Fruit fly (Drosophila melanogaster) whole organism, embryonic: ENCODE data around the gene AlkB.

Experiments
- BEAF-32 ChIP-seq: fragments of 200-800 bp; sonication (Bioruptor generic); optimal IDR thresholded peaks from 3 replicates; lab custom pipeline; 2017; ENCODE audit warnings: missing biosample characterization, missing genetic modification characterization, mild to moderate bottlenecking, moderate library complexity, missing genetic modification reagents
- CG10267 ChIP-seq: fragments of 200-800 bp; sonication (Bioruptor generic); optimal IDR thresholded peaks from 2 replicates; lab custom pipeline; 2018; ENCODE audit warnings: missing biosample characterization, mild to moderate bottlenecking, missing genetic modification characterization, moderate library complexity
- CG10565 ChIP-seq: fragments of 200-800 bp; sonication (Bioruptor generic); optimal IDR thresholded peaks from 3 replicates; lab custom pipeline; 2016; ENCODE audit warnings: missing biosample characterization, mild to moderate bottlenecking, missing genetic modification characterization
- CG12071 ChIP-seq: fragments of 200-800 bp; sonication (Bioruptor generic); optimal IDR thresholded peaks from 3 replicates; lab custom pipeline; 2018; ENCODE audit warnings: missing biosample characterization, mild to moderate bottlenecking, missing genetic modification characterization
- CG14667 ChIP-seq: fragments of 200-800 bp; sonication (Bioruptor generic); IDR thresholded peaks from 2 replicates; pipeline ENCODE4 v1.3.6; 2022; ENCODE audit warnings: missing biosample characterization, missing genetic modification characterization
- CG15269 ChIP-seq: fragments of 200-800 bp; sonication (Bioruptor generic); optimal IDR thresholded peaks from 2 replicates; lab custom pipeline; 2018; ENCODE audit warnings: missing biosample characterization, mild to moderate bottlenecking, missing genetic modification characterization, moderate library complexity
- CG15696 ChIP-seq: fragments of 200-800 bp; sonication (Bioruptor generic); optimal IDR thresholded peaks from 2 replicates; lab custom pipeline; 2019; ENCODE audit warnings: missing biosample characterization, mild to moderate bottlenecking, missing genetic modification characterization, moderate library complexity
- CG17186 ChIP-seq: fragments of 200-800 bp; sonication (Bioruptor generic); optimal IDR thresholded peaks from 3 replicates; lab custom pipeline; 2017; ENCODE audit warnings: missing biosample characterization, missing genetic modification reagents, missing genetic modification characterization
- CG17912 ChIP-seq: fragments of 200-800 bp; sonication (Bioruptor generic); optimal IDR thresholded peaks from 2 replicates; lab custom pipeline; 2018; ENCODE audit warnings: missing biosample characterization, mild to moderate bottlenecking, missing genetic modification characterization
- CG30431 ChIP-seq: fragments of 200-800 bp; sonication (Bioruptor generic); optimal IDR thresholded peaks from 2 replicates; lab custom pipeline; 2017; ENCODE audit warnings: missing biosample characterization, missing genetic modification characterization
- CG34422 ChIP-seq: fragments of 200-800 bp; sonication (Bioruptor generic); IDR thresholded peaks from 3 replicates; pipeline ENCODE4 v1.3.6; 2022; ENCODE audit warnings: missing biosample characterization, missing genetic modification characterization
- CG3726 ChIP-seq: fragments of 200-800 bp; sonication (Bioruptor generic); IDR thresholded peaks from 3 replicates; pipeline ENCODE4, ENCODE4 v1.3.6; 2022; ENCODE audit warnings: missing biosample characterization, missing genetic modification characterization
- CG3995 ChIP-seq: fragments of 200-800 bp; sonication (Bioruptor generic); optimal IDR thresholded peaks from 3 replicates; lab custom pipeline; 2016; ENCODE audit warnings: missing biosample characterization, missing genetic modification characterization
- CG6175 ChIP-seq: fragments of 200-800 bp; sonication (Bioruptor generic); IDR thresholded peaks from 3 replicates; pipeline ENCODE4 v1.3.6; 2022; ENCODE audit warnings: missing biosample characterization, missing genetic modification characterization
- CG6654 ChIP-seq: fragments of 200-800 bp; sonication (Bioruptor generic); optimal IDR thresholded peaks from 2 replicates; lab custom pipeline; 2017; ENCODE audit warnings: missing biosample characterization, mild to moderate bottlenecking, missing genetic modification characterization
- CG6683 ChIP-seq: fragments of 200-800 bp; sonication (Bioruptor generic); optimal IDR thresholded peaks from 2 replicates; lab custom pipeline; 2017; ENCODE audit warnings: missing biosample characterization, mild to moderate bottlenecking, missing genetic modification characterization, missing genetic modification reagents
- CG6765 ChIP-seq: fragments of 200-800 bp; sonication (Bioruptor generic); optimal IDR thresholded peaks from 3 replicates; lab custom pipeline; 2017; ENCODE audit warnings: missing biosample characterization, mild to moderate bottlenecking, missing genetic modification characterization
- CG6854 ChIP-seq: fragments of 200-800 bp; sonication (Bioruptor generic); optimal IDR thresholded peaks from 3 replicates; lab custom pipeline; 2017; ENCODE audit warnings: missing biosample characterization, mild to moderate bottlenecking, missing genetic modification characterization
- CG7271 ChIP-seq: fragments of 200-800 bp; sonication (Bioruptor generic); optimal IDR thresholded peaks from 2 replicates; lab custom pipeline; 2018; ENCODE audit warnings: missing biosample characterization, mild to moderate bottlenecking, missing genetic modification characterization, moderate library complexity
- CG7987 ChIP-seq: fragments of 200-800 bp; sonication (Bioruptor generic); optimal IDR thresholded peaks from 2 replicates; lab custom pipeline; 2018; ENCODE audit warnings: missing biosample characterization, mild to moderate bottlenecking, missing genetic modification characterization, moderate library complexity
- CG9609 ChIP-seq: fragments of 200-800 bp; sonication (Bioruptor generic); optimal IDR thresholded peaks from 3 replicates; lab custom pipeline; 2016; ENCODE audit warnings: missing biosample characterization, missing genetic modification characterization
- CG9932 ChIP-seq: fragments of 200-800 bp; sonication (Bioruptor generic); IDR thresholded peaks from 2 replicates; pipeline ENCODE4 v1.3.6; 2022; ENCODE audit warnings: missing biosample characterization, missing genetic modification characterization
- HLH4C ChIP-seq: fragments of 200-800 bp; sonication (Bioruptor generic); IDR thresholded peaks from 3 replicates; pipeline ENCODE4 v1.3.6; 2022; ENCODE audit warnings: missing biosample characterization, missing genetic modification characterization; ENCODE audit not compliant: partially characterized antibody
- Hr78 ChIP-seq, 2 experiments: fragments of 200-800 bp in 1 of 2; fragments of >200 bp in 1 of 2; sonication (Bioruptor generic) in 1 of 2; optimal IDR thresholded peaks; 2 replicates each; lab custom pipeline; 2017 to 2019; ENCODE audit warnings: missing biosample characterization in 2 of 2, missing genetic modification characterization in 2 of 2, mild to moderate bottlenecking in 1 of 2, moderate library complexity in 1 of 2
- Lpt ChIP-seq: fragments of >200 bp; optimal IDR thresholded peaks from 2 replicates; lab custom pipeline; 2018; ENCODE audit warnings: missing biosample characterization, missing genetic modification characterization
- NC2β ChIP-seq: fragments of 200-800 bp; sonication (Bioruptor generic); optimal IDR thresholded peaks from 2 replicates; lab custom pipeline; 2016; ENCODE audit warnings: missing biosample characterization, missing genetic modification characterization
- NFAT ChIP-seq: fragments of 200-800 bp; sonication (Bioruptor generic); IDR thresholded peaks from 2 replicates; pipeline ENCODE4 v1.3.6; 2022; ENCODE audit warnings: missing biosample characterization, missing genetic modification characterization
- Pdp1 ChIP-seq, 2 experiments: fragments of 200-800 bp; sonication (Bioruptor generic); optimal IDR thresholded peaks; 3 replicates each; lab custom pipeline; 2016; ENCODE audit warnings: missing biosample characterization in 2 of 2, missing genetic modification characterization in 2 of 2, mild to moderate bottlenecking in 1 of 2, moderate library complexity in 1 of 2
- Xrp1 ChIP-seq: fragments of 200-800 bp; sonication (Bioruptor generic); IDR thresholded peaks from 2 replicates; pipeline ENCODE4 v1.3.6; 2022; ENCODE audit warnings: missing biosample characterization, missing genetic modification characterization
- al ChIP-seq: fragments of 200-800 bp; sonication (Bioruptor generic); IDR thresholded peaks from 2 replicates; pipeline ENCODE4 v1.3.6; 2022; ENCODE audit warnings: missing biosample characterization, missing genetic modification characterization
- az2 ChIP-seq: fragments of 200-800 bp; sonication (Bioruptor generic); optimal IDR thresholded peaks from 3 replicates; lab custom pipeline; 2016; ENCODE audit warnings: missing biosample characterization, missing genetic modification characterization
- bbx ChIP-seq: fragments of 200-800 bp; sonication (Bioruptor generic); IDR thresholded peaks from 2 replicates; pipeline ENCODE4 v1.3.6; 2022; ENCODE audit warnings: missing biosample characterization, missing genetic modification characterization; ENCODE audit not compliant: partially characterized antibody
- dan ChIP-seq: fragments of 200-800 bp; sonication (Bioruptor generic); IDR thresholded peaks from 2 replicates; pipeline ENCODE4 v1.3.6; 2022; ENCODE audit warnings: missing biosample characterization, missing genetic modification characterization
- dpn ChIP-seq, 2 experiments: fragments of 200-800 bp; sonication (Bioruptor generic); optimal IDR thresholded peaks; 3 replicates each; lab custom pipeline; 2016; ENCODE audit warnings: missing biosample characterization in 2 of 2, missing genetic modification characterization in 2 of 2
- ems ChIP-seq: fragments of 200-800 bp; sonication (Bioruptor generic); optimal IDR thresholded peaks from 3 replicates; lab custom pipeline; 2016; ENCODE audit warnings: missing biosample characterization, missing genetic modification characterization
- fd64A ChIP-seq: fragments of 200-800 bp; sonication (Bioruptor generic); optimal IDR thresholded peaks from 3 replicates; lab custom pipeline; 2018; ENCODE audit warnings: missing biosample characterization, mild to moderate bottlenecking, missing genetic modification characterization
- gt ChIP-seq: fragments of 200-800 bp; sonication (Bioruptor generic); IDR thresholded peaks from 2 replicates; pipeline ENCODE4 v1.3.6; 2022; ENCODE audit warnings: missing biosample characterization, missing genetic modification characterization
- insv ChIP-seq, 2 experiments: fragments of 200-800 bp; sonication (Bioruptor generic); optimal IDR thresholded peaks; 3 replicates each; lab custom pipeline; 2016 to 2018; ENCODE audit warnings: missing biosample characterization in 2 of 2, missing genetic modification characterization in 2 of 2
- inv ChIP-seq: fragments of 200-800 bp; sonication (Bioruptor generic); IDR thresholded peaks from 2 replicates; pipeline ENCODE4 v1.3.6; 2022; ENCODE audit warnings: missing biosample characterization, missing genetic modification characterization; ENCODE audit not compliant: partially characterized antibody
- lbe ChIP-seq: fragments of 200-800 bp; sonication (Bioruptor generic); optimal IDR thresholded peaks from 2 replicates; lab custom pipeline; 2016; ENCODE audit warnings: missing biosample characterization, mild to moderate bottlenecking, missing genetic modification characterization
- mirr ChIP-seq: fragments of 200-800 bp; sonication (Bioruptor generic); optimal IDR thresholded peaks from 3 replicates; lab custom pipeline; 2018; ENCODE audit warnings: missing biosample characterization, mild to moderate bottlenecking, missing genetic modification characterization
- nom ChIP-seq: fragments of 200-800 bp; sonication (Bioruptor generic); optimal IDR thresholded peaks from 2 replicates; lab custom pipeline; 2017; ENCODE audit warnings: missing biosample characterization, missing genetic modification characterization, mild to moderate bottlenecking, moderate library complexity, missing genetic modification reagents
- otp ChIP-seq: fragments of 200-800 bp; sonication (Bioruptor generic); IDR thresholded peaks from 3 replicates; pipeline ENCODE4, ENCODE4 v1.3.6; 2022; ENCODE audit warnings: missing biosample characterization, missing genetic modification characterization
- psq ChIP-seq: fragments of 200-800 bp; sonication (Bioruptor generic); optimal IDR thresholded peaks from 2 replicates; lab custom pipeline; 2017; ENCODE audit warnings: missing biosample characterization, missing genetic modification characterization
- rib ChIP-seq: fragments of 200-800 bp; sonication (Bioruptor generic); IDR thresholded peaks from 2 replicates; pipeline ENCODE4 v1.3.6; 2022; ENCODE audit warnings: missing biosample characterization, missing genetic modification characterization
- sisA ChIP-seq: fragments of 200-800 bp; sonication (Bioruptor generic); IDR thresholded peaks from 2 replicates; pipeline ENCODE4 v1.3.6; 2022; ENCODE audit warnings: missing biosample characterization, missing genetic modification characterization
- tin ChIP-seq: fragments of 200-800 bp; sonication (Bioruptor generic); optimal IDR thresholded peaks from 3 replicates; lab custom pipeline; 2016; ENCODE audit warnings: missing biosample characterization, missing genetic modification characterization
- toy ChIP-seq: fragments of 200-800 bp; sonication (Bioruptor generic); IDR thresholded peaks from 2 replicates; pipeline ENCODE4 v1.3.6; 2022; ENCODE audit warnings: missing biosample characterization, missing genetic modification characterization
- trem ChIP-seq: fragments of 200-800 bp; optimal IDR thresholded peaks from 3 replicates; lab custom pipeline; 2019; ENCODE audit warnings: missing biosample characterization, mild to moderate bottlenecking, missing genetic modification characterization, moderate library complexity
- zen ChIP-seq: fragments of 200-800 bp; sonication (Bioruptor generic); optimal IDR thresholded peaks from 3 replicates; lab custom pipeline; 2018; ENCODE audit warnings: missing biosample characterization, mild to moderate bottlenecking, missing genetic modification characterization, moderate library complexity

Gene AlkB

dm6 chrX:15852815-15853542 lies 6.3 kb downstream of the AlkB start, which contains the start of the genes UBL3 and CG15914 (continued):
- TF ChIP-seq bbx (GFP tag; lab: Robert Waterston, UW) (no peak), az2 (no peak), CG34422 (GFP tag; lab: Robert Waterston, UW) (no peak), zen (tag; lab: Kevin White, UChicago) (peak; percentile 9), CG3726 (no peak), tin (GFP tag; lab: Kevin White, UChicago) (no peak), nom (GFP tag; lab: Kevin White, UChicago) (peak; percentile 15), inv (GFP tag; lab: Robert Waterston, UW) (no peak), gt (GFP tag; lab: Robert Waterston, UW) (no peak), toy (GFP tag; lab: Robert Waterston, UW) (no peak), al (GFP tag; lab: Robert Waterston, UW) (no peak), NC2β (GFP tag; lab: Kevin White, UChicago) (no peak), lbe (GFP tag; lab: Kevin White, UChicago) (peak; percentile 37), ems (GFP tag; lab: Kevin White, UChicago) (no peak), CG6683 (no peak), CG7271 (tag; lab: Kevin White, UChicago) (no peak), Hr78 (GFP tag; optimal IDR thresholded peaks at IDR 0.05; lab: Kevin White, UChicago) (no peak), otp (no peak), CG9609 (GFP tag; lab: Kevin White, UChicago) (no peak), CG12071 (GFP tag; lab: Kevin White, UChicago) (no peak), dan (GFP tag; lab: Robert Waterston, UW) (no peak), Pdp1 (GFP tag; optimal IDR thresholded peaks at IDR 0.05; lab: Kevin White, UChicago) (peak in 1 of 2 experiments; percentile 53), BEAF-32 (GFP tag; lab: Kevin White, UChicago) (peak; percentile 57), fd64A (GFP tag; lab: Kevin White, UChicago) (no peak), CG6854 (GFP tag; lab: Kevin White, UChicago) (no peak), CG17186 (GFP tag; lab: Kevin White, UChicago) (peak; percentile 75), Xrp1 (GFP tag; lab: Robert Waterston, UW) (no peak), CG14667 (GFP tag; lab: Robert Waterston, UW) (no peak), dpn (GFP tag; optimal IDR thresholded peaks at IDR 0.05; lab: Kevin White, UChicago) (no peak), CG6654 (GFP tag; lab: Kevin White, UChicago) (no peak), CG15696 (tag; lab: Kevin White, UChicago) (no peak), CG6175 (GFP tag; lab: Robert Waterston, UW) (no peak), Lpt (GFP tag; lab: Kevin White, UChicago) (no peak), CG10565 (GFP tag; lab: Kevin White, UChicago) (no peak), psq (GFP tag; lab: Kevin White, UChicago) (no peak), mirr (GFP tag; lab: Kevin White, UChicago) (no peak), CG15269 (no peak), CG7987 (GFP tag; lab: Kevin White, UChicago) (no peak), CG30431 (GFP tag; lab: Kevin White, UChicago) (no peak), CG3995 (GFP tag; lab: Kevin White, UChicago) (no peak), HLH4C (GFP tag; lab: Robert Waterston, UW) (no peak), CG9932 (GFP tag; lab: Robert Waterston, UW) (no peak), CG17912 (GFP tag; lab: Kevin White, UChicago) (no peak), CG6765 (GFP tag; lab: Kevin White, UChicago) (no peak), NFAT (no peak), rib (GFP tag; lab: Robert Waterston, UW) (no peak), CG10267 (tag; lab: Kevin White, UChicago) (peak; percentile 34), sisA (GFP tag; lab: Robert Waterston, UW) (no peak), insv (GFP tag; optimal IDR thresholded peaks at IDR 0.05; lab: Kevin White, UChicago) (peak in 1 of 2 experiments; percentile 34), trem (tag; lab: Kevin White, UChicago) (peak; percentile 80)
